Worm (Caenorhabditis elegans): ENCODE data around the gene lmp-1.

The lmp-1 gene

DNA sequence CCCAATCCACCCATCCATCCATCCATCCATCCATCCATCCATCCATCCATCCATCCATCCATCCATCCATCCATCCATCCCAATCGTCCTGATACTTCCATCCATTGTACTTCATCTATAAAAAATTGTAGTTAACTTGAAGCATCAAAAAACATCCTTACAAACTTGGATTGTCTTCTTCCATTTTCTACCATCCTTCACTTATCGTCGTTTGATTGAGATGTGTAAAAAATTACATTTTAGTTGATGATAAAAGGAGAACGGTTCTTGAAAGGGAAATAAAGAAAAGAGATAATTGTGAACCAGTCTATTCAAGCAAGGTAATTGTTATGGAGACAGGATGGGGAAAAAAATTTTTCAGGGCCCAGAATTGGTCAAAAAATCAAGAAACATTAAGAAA is 19.7 kb downstream of the lmp-1 start, which contains the start of gene C03B1.10:
Gene C03B1.10, minus strand, starts transcription at position 101 of the 400 bp plus-strand sequence.
- no peak for TF ChIP-seq W03F9.2 (tag; optimal IDR thresholded peaks at IDR 0.05)
- TF ChIP-seq dao-5 (tag; optimal IDR thresholded peaks at IDR 0.05), result no peak

DNA sequence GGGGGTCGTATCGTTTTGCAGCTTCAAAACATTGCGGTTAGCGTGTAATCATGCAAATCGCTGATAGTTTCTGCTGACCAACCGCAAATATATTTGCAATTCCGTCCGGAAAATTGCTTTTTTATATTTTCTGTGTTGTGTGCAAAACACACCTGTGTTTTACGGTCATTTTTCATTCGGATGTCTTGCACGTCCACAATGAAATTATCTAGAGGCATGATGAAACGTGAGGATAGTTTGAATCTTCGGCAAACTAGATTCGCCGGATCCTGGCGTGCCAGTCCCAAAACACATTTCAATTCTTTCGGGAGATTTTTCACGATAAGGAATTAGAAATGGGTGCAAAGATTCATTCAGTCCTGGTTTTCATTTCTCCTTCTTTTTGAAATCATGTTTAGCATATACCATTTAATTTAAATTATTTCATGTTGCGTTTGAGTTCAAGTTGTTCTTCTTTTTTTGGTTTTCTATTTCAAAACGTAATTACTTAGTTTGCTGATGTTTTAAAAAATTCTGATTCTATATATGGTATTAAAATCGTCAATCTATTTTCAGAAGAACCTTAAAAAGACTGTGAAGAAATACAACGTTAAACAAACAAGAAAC is 22.4 kb downstream of the lmp-1 start, which contains the start of gene C03B1.5:
Gene C03B1.5, plus strand, starts transcription at position 556 of the 606 bp plus-strand sequence.
- TF ChIP-seq dao-5 (tag; optimal IDR thresholded peaks at IDR 0.05) (no peak), W03F9.2 (tag; optimal IDR thresholded peaks at IDR 0.05) (no peak), him-1 (tag; optimal IDR thresholded peaks at IDR 0.05) (no peak)

DNA sequence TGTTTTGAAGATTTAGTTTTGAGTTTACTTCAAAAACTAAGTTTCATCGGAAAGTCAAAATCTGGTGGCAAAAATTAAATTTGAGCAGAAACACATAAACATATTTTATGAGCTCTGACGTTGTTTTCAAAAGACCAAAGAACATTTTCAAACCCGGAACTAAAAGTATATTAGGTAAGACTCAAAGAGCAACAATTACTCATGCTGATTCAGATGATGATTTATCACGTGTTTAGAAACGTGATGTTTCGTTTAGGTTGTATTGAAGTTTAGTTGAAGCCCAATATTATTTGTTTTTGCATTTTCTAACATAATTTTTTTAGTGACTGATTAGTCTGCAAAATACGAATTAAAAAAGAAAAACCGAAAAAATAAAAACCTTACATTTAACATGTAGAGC is 23.7 kb downstream of the lmp-1 start:
- TF ChIP-seq dao-5 (tag; optimal IDR thresholded peaks at IDR 0.05) (no peak), W03F9.2 (tag; optimal IDR thresholded peaks at IDR 0.05) (no peak), him-1 (tag; optimal IDR thresholded peaks at IDR 0.05) (no peak)

DNA sequence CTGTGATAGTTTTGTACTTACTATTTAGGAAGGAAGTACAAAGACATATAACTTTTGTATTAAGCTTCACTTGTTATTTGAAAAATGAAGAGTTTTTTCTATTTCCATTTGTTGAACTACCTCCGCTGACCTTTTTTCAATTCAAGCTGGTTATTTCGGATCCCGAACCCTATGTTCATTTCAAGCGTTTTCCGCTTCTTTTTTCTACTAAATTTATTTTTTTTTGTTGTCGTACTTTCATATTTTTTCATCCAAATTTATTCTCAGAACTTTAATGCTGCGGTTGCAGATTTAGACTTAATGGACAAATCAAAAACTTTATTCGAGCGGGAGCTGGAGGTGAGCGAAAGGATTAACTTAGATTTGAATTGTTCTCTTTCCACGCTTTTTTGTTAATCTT is 27.5 kb downstream of the lmp-1 start, which contains the start of gene C03B1.6:
Gene C03B1.6, plus strand, starts transcription at position 301 of the 400 bp plus-strand sequence.
- no peak for TF ChIP-seq W03F9.2 (tag; optimal IDR thresholded peaks at IDR 0.05)
- no peak for TF ChIP-seq dao-5 (tag; optimal IDR thresholded peaks at IDR 0.05)
- no peak for TF ChIP-seq him-1 (tag; optimal IDR thresholded peaks at IDR 0.05)

DNA sequence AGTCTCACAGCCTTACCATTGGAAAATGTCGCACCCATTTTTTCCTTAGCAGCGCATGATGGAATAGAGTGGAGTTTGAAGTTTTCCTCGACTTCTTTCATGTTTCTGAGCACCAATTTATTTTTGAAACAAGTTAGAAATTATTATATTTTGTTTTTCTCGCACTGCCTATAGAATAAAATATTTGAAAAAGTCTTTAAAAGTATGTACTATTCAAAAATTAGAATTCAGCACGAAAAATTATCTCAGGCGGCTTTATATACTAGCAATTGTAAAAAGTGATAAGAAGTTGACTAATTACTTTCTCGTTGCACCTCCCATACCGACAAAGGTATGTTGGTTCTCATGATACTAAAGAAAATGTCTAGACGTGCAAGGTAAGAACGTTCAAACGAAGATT is 30.5 kb downstream of the lmp-1 start, which contains the start of gene C03B1.9:
Gene C03B1.9, minus strand, starts transcription at position 101 of the 400 bp plus-strand sequence.
- TF ChIP-seq him-1 (tag; optimal IDR thresholded peaks at IDR 0.05) (no peak), dao-5 (tag; optimal IDR thresholded peaks at IDR 0.05) (no peak), W03F9.2 (tag; optimal IDR thresholded peaks at IDR 0.05) (no peak)

DNA sequence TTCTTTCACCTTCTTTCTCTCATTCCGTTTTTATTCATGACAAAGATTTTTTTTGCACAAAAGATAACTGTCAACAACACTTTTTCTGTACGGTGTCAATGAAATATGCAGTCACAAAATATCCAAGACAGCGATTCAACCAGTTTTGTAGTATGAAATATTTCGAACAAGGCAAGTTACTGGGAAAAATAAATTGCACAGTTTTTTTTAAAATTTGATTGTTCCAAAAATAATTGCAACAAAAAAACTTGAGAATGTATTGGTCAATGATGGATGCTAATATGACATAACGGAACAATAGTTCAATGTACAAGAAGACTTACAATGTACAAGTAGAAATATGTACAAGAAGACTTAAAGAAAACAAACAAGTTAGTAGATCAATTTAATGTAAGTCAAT is 31.7 kb downstream of the lmp-1 start:
- TF ChIP-seq W03F9.2 (tag; optimal IDR thresholded peaks at IDR 0.05) (no peak), him-1 (tag; optimal IDR thresholded peaks at IDR 0.05) (no peak), dao-5 (tag; optimal IDR thresholded peaks at IDR 0.05) (no peak)

DNA sequence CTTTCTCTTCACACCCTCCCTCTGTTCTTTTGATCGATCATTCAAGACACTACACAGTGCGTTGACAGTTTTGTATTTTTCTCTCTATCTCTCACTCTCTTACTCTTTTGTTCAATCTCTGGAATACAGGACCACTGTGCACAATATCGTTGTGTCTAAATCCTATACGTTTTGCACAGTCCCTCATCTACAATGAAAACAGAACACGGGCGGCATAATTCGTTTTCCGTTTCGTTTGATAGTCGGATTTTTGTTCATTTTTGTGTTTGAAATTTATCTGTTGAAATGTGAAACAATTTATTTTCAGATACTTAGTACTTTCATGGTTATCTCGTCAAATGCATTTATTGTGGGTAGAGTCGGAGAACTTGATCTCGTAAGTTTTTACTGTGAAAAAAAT is 36.0 kb downstream of the lmp-1 start, which contains the start of gene C03B1.7:
Gene C03B1.7, plus strand, starts transcription at position 301 of the 400 bp plus-strand sequence.
- TF ChIP-seq W03F9.2 (tag; optimal IDR thresholded peaks at IDR 0.05), result no peak
- no peak for TF ChIP-seq him-1 (tag; optimal IDR thresholded peaks at IDR 0.05)
- no peak for TF ChIP-seq dao-5 (tag; optimal IDR thresholded peaks at IDR 0.05)

DNA sequence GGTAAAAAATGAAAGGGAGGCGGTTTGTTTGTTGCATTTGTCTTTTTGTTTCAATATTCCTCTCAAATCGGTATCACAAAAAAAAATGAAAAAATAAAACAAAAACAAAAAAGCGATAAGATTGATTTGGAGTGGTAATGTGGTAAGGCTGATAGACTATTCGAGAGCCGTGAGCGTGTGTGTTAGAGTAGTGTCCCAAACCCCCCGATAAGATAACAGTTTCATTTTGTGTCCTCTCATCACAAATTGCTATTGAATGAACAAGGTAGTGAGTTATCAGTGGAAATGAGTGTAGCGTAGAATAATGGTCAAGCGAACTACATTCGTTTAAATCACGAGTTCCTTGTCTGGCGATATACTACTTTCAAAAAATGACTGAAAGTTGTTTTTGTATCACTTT is 39.0 kb downstream of the lmp-1 start:
- no peak for TF ChIP-seq W03F9.2 (tag; optimal IDR thresholded peaks at IDR 0.05)
- no peak for TF ChIP-seq dao-5 (tag; optimal IDR thresholded peaks at IDR 0.05)

DNA sequence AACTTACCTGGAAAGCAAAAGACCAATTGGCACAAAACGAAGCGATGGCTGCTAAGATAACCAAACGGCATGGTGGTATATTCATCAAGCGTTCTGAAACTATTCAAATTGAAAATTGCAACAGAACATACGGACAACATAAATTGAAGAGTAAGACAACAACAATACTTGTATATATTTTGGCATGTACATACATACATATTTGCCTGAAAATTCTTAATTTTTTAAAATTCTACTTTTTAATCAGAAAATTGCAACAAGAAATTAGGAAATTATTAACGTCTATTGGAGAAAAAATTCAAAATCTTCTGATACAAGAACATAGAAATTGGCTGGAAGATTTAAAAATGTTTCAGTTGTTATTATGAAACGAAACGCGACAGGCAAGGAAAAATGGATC is 39.5 kb downstream of the lmp-1 start, which contains the start of gene C03B1.13:
Gene C03B1.13, minus strand, starts transcription at position 101 of the 400 bp plus-strand sequence.
- no peak for TF ChIP-seq W03F9.2 (tag; optimal IDR thresholded peaks at IDR 0.05)
- no peak for TF ChIP-seq him-1 (tag; optimal IDR thresholded peaks at IDR 0.05)
- no peak for TF ChIP-seq dao-5 (tag; optimal IDR thresholded peaks at IDR 0.05)

DNA sequence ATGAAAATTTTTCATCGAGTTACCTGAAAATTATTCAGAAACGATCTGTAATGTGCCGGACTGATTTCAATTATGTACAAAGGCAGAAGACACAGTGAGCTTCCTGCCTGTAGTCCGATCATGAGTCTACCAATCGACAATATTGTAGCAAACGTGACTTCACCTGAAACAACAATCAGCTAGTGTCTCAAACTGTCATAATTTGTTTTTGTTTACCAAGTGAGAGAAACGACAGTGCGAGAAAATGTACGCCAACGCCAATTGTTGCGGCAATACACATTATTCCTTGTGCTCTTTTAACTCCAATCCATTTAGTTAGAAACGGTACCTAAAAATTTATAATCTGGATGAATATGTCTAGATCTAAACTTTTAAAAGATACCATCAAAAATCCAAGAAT is 40.1 kb downstream of the lmp-1 start:
- TF ChIP-seq him-1 (tag; optimal IDR thresholded peaks at IDR 0.05) (no peak), dao-5 (tag; optimal IDR thresholded peaks at IDR 0.05) (no peak), W03F9.2 (tag; optimal IDR thresholded peaks at IDR 0.05) (no peak)

DNA sequence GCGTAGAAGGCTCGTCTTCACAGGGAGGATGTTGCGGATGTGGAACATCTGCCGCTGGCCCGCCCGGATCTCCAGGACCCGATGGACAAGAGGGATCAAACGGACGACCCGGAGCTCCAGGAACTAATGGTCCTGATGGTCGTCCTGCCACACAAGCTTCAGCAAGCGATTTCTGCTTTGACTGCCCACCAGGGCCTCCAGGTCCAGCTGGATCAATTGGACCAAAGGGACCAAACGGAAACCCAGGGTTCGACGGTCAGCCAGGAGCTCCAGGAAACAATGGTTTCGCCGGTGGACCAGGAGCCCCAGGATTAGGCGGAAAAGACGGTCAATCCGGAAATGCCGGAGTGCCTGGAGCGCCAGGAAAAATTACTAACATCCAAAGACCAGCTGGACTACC is 42.9 kb downstream of the lmp-1 start:
- no peak for TF ChIP-seq W03F9.2 (tag; optimal IDR thresholded peaks at IDR 0.05)
- TF ChIP-seq dao-5 (tag; optimal IDR thresholded peaks at IDR 0.05), result no peak
- no peak for TF ChIP-seq him-1 (tag; optimal IDR thresholded peaks at IDR 0.05)

DNA sequence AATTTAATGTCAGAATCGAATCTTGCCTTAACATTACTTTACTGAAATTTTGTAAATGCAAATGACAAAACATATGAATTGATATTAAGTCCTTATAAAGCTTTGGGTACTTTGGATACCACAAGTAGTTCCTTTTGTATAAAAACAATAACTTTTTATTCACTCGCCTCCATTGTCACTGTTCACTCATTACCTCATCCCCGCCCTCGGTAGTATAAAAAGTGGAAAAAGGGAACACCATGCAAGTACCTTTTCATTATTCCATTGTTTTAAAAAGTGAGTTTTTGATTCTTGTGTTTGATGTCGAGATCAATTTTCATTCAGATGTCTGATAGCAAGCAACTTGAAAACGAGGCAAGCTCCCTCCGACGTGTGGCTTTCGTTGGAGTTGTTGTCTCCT is 43.5 kb downstream of the lmp-1 start, which contains the start of gene col-171:
Gene col-171, plus strand, starts transcription at position 301 of the 400 bp plus-strand sequence.
- TF ChIP-seq W03F9.2 (tag; optimal IDR thresholded peaks at IDR 0.05) (no peak), him-1 (tag; optimal IDR thresholded peaks at IDR 0.05) (no peak), dao-5 (tag; optimal IDR thresholded peaks at IDR 0.05) (no peak)

DNA sequence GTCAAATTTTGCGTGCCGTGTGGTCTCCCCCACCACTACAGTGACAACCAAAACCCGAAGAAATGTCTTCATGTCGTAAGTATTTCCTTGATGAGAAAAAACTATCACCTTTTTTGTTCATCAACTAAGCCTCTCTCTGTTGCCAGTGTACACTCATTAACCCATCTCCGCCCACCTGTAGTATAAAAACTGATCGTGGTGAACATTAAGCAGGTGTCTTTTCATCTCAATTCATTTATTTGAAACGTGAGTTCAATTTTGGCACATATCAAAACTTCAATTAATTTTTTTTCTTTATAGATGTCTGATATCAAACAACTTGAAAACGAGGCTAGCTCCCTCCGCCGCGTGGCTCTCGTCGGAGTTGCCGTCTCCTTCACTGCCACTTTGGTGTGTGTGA is 46.1 kb downstream of the lmp-1 start, which contains the start of gene col-170:
Gene col-170, plus strand, starts transcription at position 301 of the 400 bp plus-strand sequence.
- TF ChIP-seq him-1 (tag; optimal IDR thresholded peaks at IDR 0.05), result no peak
- no peak for TF ChIP-seq dao-5 (tag; optimal IDR thresholded peaks at IDR 0.05)
- no peak for TF ChIP-seq W03F9.2 (tag; optimal IDR thresholded peaks at IDR 0.05)

DNA sequence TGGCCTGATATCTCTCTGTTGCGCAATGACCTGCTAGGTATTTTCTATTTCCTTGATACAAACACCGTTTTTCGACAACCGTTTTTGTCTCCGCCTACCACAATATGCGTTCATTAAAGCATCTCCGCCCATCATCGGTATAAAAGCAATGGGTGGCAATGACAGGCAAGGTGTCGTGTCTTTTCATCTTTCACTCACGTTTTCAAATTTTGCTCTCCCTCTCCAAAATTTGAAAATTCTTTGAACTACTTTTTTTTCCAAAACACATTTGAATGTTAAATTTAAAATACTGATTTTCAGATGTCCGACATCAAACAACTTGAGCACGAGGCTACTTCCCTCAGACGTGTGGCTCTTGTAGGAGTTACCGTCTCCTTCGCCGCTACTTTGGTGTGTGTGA is 48.6 kb downstream of the lmp-1 start, which contains the start of gene col-169:
Gene col-169, plus strand, starts transcription at position 301 of the 400 bp plus-strand sequence.
- TF ChIP-seq W03F9.2 (tag; optimal IDR thresholded peaks at IDR 0.05) (no peak), him-1 (tag; optimal IDR thresholded peaks at IDR 0.05) (no peak), dao-5 (tag; optimal IDR thresholded peaks at IDR 0.05) (no peak)
